Fruit fly (Drosophila melanogaster) whole organism, embryonic: ENCODE data around the gene VhaM9.7-b.
A peak's percentile ranks its signal among the peaks of the same experiment; 100 is the strongest.

Source experiments
- ATbp ChIP-seq: fragments of 200-800 bp; sonication (Bioruptor generic); optimal IDR thresholded peaks from 2 replicates; lab custom pipeline; 2017; ENCODE audit warnings: missing biosample characterization, mild to moderate bottlenecking, missing genetic modification characterization, missing genetic modification reagents
- CG11696 ChIP-seq: fragments of 200-800 bp; sonication (Bioruptor generic); IDR thresholded peaks from 2 replicates; pipeline ENCODE4 v1.3.6; 2022; ENCODE audit warnings: missing biosample characterization, missing genetic modification characterization
- CG12299 ChIP-seq: fragments of 200-800 bp; sonication (Bioruptor generic); optimal IDR thresholded peaks from 2 replicates; lab custom pipeline; 2018; ENCODE audit warnings: missing biosample characterization, mild to moderate bottlenecking, missing genetic modification characterization
- CG15479 ChIP-seq: fragments of 200-800 bp; sonication (Bioruptor generic); optimal IDR thresholded peaks from 3 replicates; lab custom pipeline; 2019; ENCODE audit warnings: missing biosample characterization, mild to moderate bottlenecking, missing genetic modification characterization, moderate library complexity
- CG15601 ChIP-seq: fragments of 200-800 bp; sonication (Bioruptor generic); optimal IDR thresholded peaks from 3 replicates; lab custom pipeline; 2019; ENCODE audit warnings: missing biosample characterization, mild to moderate bottlenecking, missing genetic modification characterization, moderate library complexity
- CG1647 ChIP-seq: fragments of 200-800 bp; sonication (Bioruptor generic); optimal IDR thresholded peaks from 3 replicates; lab custom pipeline; 2016; ENCODE audit warnings: missing biosample characterization, missing genetic modification characterization
- CG2120 ChIP-seq: fragments of 200-800 bp; sonication (Bioruptor generic); optimal IDR thresholded peaks from 3 replicates; lab custom pipeline; 2016; ENCODE audit warnings: missing biosample characterization, missing genetic modification characterization
- CG2202 ChIP-seq: fragments of 200-800 bp; sonication (Bioruptor generic); optimal IDR thresholded peaks from 2 replicates; lab custom pipeline; 2018; ENCODE audit warnings: missing biosample characterization, mild to moderate bottlenecking, missing genetic modification characterization
- CG2678 ChIP-seq: fragments of 200-800 bp; sonication (Bioruptor generic); optimal IDR thresholded peaks from 3 replicates; lab custom pipeline; 2019; ENCODE audit warnings: missing biosample characterization, mild to moderate bottlenecking, missing genetic modification characterization, moderate library complexity
- CG2712 ChIP-seq: fragments of 200-800 bp; optimal IDR thresholded peaks from 3 replicates; lab custom pipeline; 2019; ENCODE audit warnings: missing biosample characterization, mild to moderate bottlenecking, missing genetic modification characterization, moderate library complexity
- CG30403 ChIP-seq: fragments of 200-800 bp; sonication (Bioruptor generic); optimal IDR thresholded peaks from 3 replicates; lab custom pipeline; 2016; ENCODE audit warnings: missing biosample characterization, missing genetic modification characterization
- CG30431 ChIP-seq: fragments of 200-800 bp; sonication (Bioruptor generic); optimal IDR thresholded peaks from 2 replicates; lab custom pipeline; 2017; ENCODE audit warnings: missing biosample characterization, missing genetic modification characterization
- CG31441 ChIP-seq: fragments of 200-800 bp; sonication (Bioruptor generic); IDR thresholded peaks from 2 replicates; pipeline ENCODE4 v1.3.6; 2022; ENCODE audit warnings: missing biosample characterization, missing genetic modification characterization
- CG33557 ChIP-seq: fragments of 200-800 bp; sonication (Bioruptor generic); optimal IDR thresholded peaks from 2 replicates; lab custom pipeline; 2019; ENCODE audit warnings: missing biosample characterization, mild to moderate bottlenecking, missing genetic modification characterization, moderate library complexity
- CG34224 ChIP-seq: fragments of 200-800 bp; sonication (Bioruptor generic); IDR thresholded peaks from 3 replicates; pipeline ENCODE4 v1.3.6; 2022; ENCODE audit warnings: missing biosample characterization, missing genetic modification characterization; ENCODE audit not compliant: partially characterized antibody
- CG34422 ChIP-seq: fragments of 200-800 bp; sonication (Bioruptor generic); IDR thresholded peaks from 3 replicates; pipeline ENCODE4 v1.3.6; 2022; ENCODE audit warnings: missing biosample characterization, missing genetic modification characterization
- CG3995 ChIP-seq: fragments of 200-800 bp; sonication (Bioruptor generic); optimal IDR thresholded peaks from 3 replicates; lab custom pipeline; 2016; ENCODE audit warnings: missing biosample characterization, missing genetic modification characterization
- CG4282 ChIP-seq: fragments of 200-800 bp; sonication (Bioruptor generic); optimal IDR thresholded peaks from 2 replicates; lab custom pipeline; 2016; ENCODE audit warnings: missing biosample characterization, missing genetic modification characterization
- CG4707 ChIP-seq: fragments of 200-800 bp; sonication (Bioruptor generic); optimal IDR thresholded peaks from 2 replicates; lab custom pipeline; 2018; ENCODE audit warnings: missing biosample characterization, mild to moderate bottlenecking, missing genetic modification characterization, moderate library complexity
- CG8281 ChIP-seq: fragments of 200-800 bp; sonication (Bioruptor generic); optimal IDR thresholded peaks from 2 replicates; lab custom pipeline; 2018; ENCODE audit warnings: missing biosample characterization, mild to moderate bottlenecking, missing genetic modification characterization, moderate library complexity
- CG8388 ChIP-seq: fragments of 200-800 bp; sonication (Bioruptor generic); optimal IDR thresholded peaks from 2 replicates; lab custom pipeline; 2019; ENCODE audit warnings: missing biosample characterization, mild to moderate bottlenecking, missing genetic modification characterization, moderate library complexity
- CG8478 ChIP-seq: fragments of >200 bp; optimal IDR thresholded peaks from 2 replicates; lab custom pipeline; 2018
- CG8924 ChIP-seq: fragments of 200-800 bp; optimal IDR thresholded peaks from 3 replicates; lab custom pipeline; 2019; ENCODE audit warnings: missing biosample characterization, mild to moderate bottlenecking, missing genetic modification characterization, moderate library complexity
- Chrac-16 ChIP-seq: fragments of 200-800 bp; sonication (Bioruptor generic); optimal IDR thresholded peaks from 3 replicates; lab custom pipeline; 2016; ENCODE audit warnings: missing biosample characterization, missing genetic modification characterization
- Doc3 ChIP-seq: fragments of 200-800 bp; sonication (Bioruptor generic); IDR thresholded peaks from 3 replicates; pipeline ENCODE4 v1.3.6; 2022; ENCODE audit warnings: missing biosample characterization, missing genetic modification characterization; ENCODE audit not compliant: partially characterized antibody
- Hr39 ChIP-seq: fragments of >200 bp; optimal IDR thresholded peaks from 2 replicates; lab custom pipeline; 2017
- Hsf ChIP-seq: fragments of 200-800 bp; sonication (Bioruptor generic); optimal IDR thresholded peaks from 3 replicates; lab custom pipeline; 2016; ENCODE audit warnings: missing biosample characterization, missing genetic modification characterization
- Kr ChIP-seq: fragments of 200-800 bp; sonication (Bioruptor generic); optimal IDR thresholded peaks from 2 replicates; lab custom pipeline; 2017; ENCODE audit warnings: missing biosample characterization, mild to moderate bottlenecking, missing genetic modification characterization
- Mad ChIP-seq: fragments of 200-800 bp; sonication (Bioruptor generic); optimal IDR thresholded peaks from 2 replicates; lab custom pipeline; 2016; ENCODE audit warnings: missing biosample characterization, missing genetic modification characterization
- Mrtf ChIP-seq: fragments of 200-800 bp; sonication (Bioruptor generic); IDR thresholded peaks from 3 replicates; pipeline ENCODE4 v1.3.6; 2022; ENCODE audit warnings: missing biosample characterization, missing genetic modification characterization
- Myb ChIP-seq: fragments of 200-800 bp; sonication (Bioruptor generic); optimal IDR thresholded peaks from 2 replicates; lab custom pipeline; 2016; ENCODE audit warnings: missing biosample characterization, missing genetic modification characterization
- NFAT ChIP-seq: fragments of 200-800 bp; sonication (Bioruptor generic); IDR thresholded peaks from 2 replicates; pipeline ENCODE4 v1.3.6; 2022; ENCODE audit warnings: missing biosample characterization, missing genetic modification characterization
- Nf-YC ChIP-seq: fragments of 200-800 bp; optimal IDR thresholded peaks from 3 replicates; lab custom pipeline; 2019; ENCODE audit warnings: missing biosample characterization, mild to moderate bottlenecking, missing genetic modification characterization, moderate library complexity
- Pdp1 ChIP-seq, 2 experiments: fragments of 200-800 bp; sonication (Bioruptor generic); optimal IDR thresholded peaks; 3 replicates each; lab custom pipeline; 2016; ENCODE audit warnings: missing biosample characterization in 2 of 2, missing genetic modification characterization in 2 of 2, mild to moderate bottlenecking in 1 of 2, moderate library complexity in 1 of 2
- Sin3A ChIP-seq: fragments of >200 bp; optimal IDR thresholded peaks from 2 replicates; lab custom pipeline; 2018
- Stat92E ChIP-seq, 3 experiments: fragments of >200 bp in 2 of 3; fragments of 200-800 bp in 1 of 3; sonication (Bioruptor generic) in 1 of 3; optimal IDR thresholded peaks; 2 replicates each; lab custom pipeline; 2017 to 2019; ENCODE audit warnings: missing biosample characterization in 3 of 3, missing genetic modification characterization in 3 of 3, mild to moderate bottlenecking in 1 of 3, moderate library complexity in 1 of 3
- ash1 ChIP-seq: fragments of 200-800 bp; sonication (Bioruptor generic); optimal IDR thresholded peaks from 2 replicates; lab custom pipeline; 2018; ENCODE audit warnings: missing biosample characterization, mild to moderate bottlenecking, missing genetic modification characterization
- dmrt11E ChIP-seq: fragments of 200-800 bp; sonication (Bioruptor generic); optimal IDR thresholded peaks from 3 replicates; lab custom pipeline; 2018; ENCODE audit warnings: missing biosample characterization, mild to moderate bottlenecking, missing genetic modification characterization, moderate library complexity
- exex ChIP-seq: fragments of 200-800 bp; sonication (Bioruptor generic); optimal IDR thresholded peaks from 4 replicates; lab custom pipeline; 2018; ENCODE audit warnings: missing biosample characterization, mild to moderate bottlenecking, missing genetic modification characterization, moderate library complexity
- fd64A ChIP-seq: fragments of 200-800 bp; sonication (Bioruptor generic); optimal IDR thresholded peaks from 3 replicates; lab custom pipeline; 2018; ENCODE audit warnings: missing biosample characterization, mild to moderate bottlenecking, missing genetic modification characterization
- kah ChIP-seq: fragments of 200-800 bp; sonication (Bioruptor generic); optimal IDR thresholded peaks from 2 replicates; lab custom pipeline; 2018; ENCODE audit warnings: missing biosample characterization, mild to moderate bottlenecking, missing genetic modification characterization
- kni ChIP-seq: fragments of 200-800 bp; sonication (Bioruptor generic); optimal IDR thresholded peaks from 3 replicates; lab custom pipeline; 2017; ENCODE audit warnings: mild to moderate bottlenecking, missing biosample characterization, missing genetic modification reagents, missing genetic modification characterization
- lilli ChIP-seq: fragments of 200-800 bp; sonication (Bioruptor generic); optimal IDR thresholded peaks from 3 replicates; lab custom pipeline; 2016; ENCODE audit warnings: missing biosample characterization, missing genetic modification characterization
- prd ChIP-seq, 3 experiments: fragments of >200 bp in 2 of 3; fragments of 200-800 bp in 1 of 3; sonication (Bioruptor generic) in 1 of 3; optimal IDR thresholded peaks in 2 of 3; IDR thresholded peaks in 1 of 3; 2 replicates in 2 of 3; 3 replicates in 1 of 3; pipeline versions ENCODE4 v1.3.6 to Lab custom; 2017 to 2022; ENCODE audit warnings: missing biosample characterization in 1 of 3, missing genetic modification characterization in 1 of 3
- sima ChIP-seq: fragments of 200-800 bp; sonication (Bioruptor generic); optimal IDR thresholded peaks from 2 replicates; lab custom pipeline; 2016; ENCODE audit warnings: missing biosample characterization, missing genetic modification characterization
- so ChIP-seq: fragments of 200-800 bp; sonication (Bioruptor generic); IDR thresholded peaks from 3 replicates; pipeline ENCODE4 v1.3.6; 2022; ENCODE audit warnings: missing biosample characterization, missing genetic modification characterization
- stwl ChIP-seq: fragments of 200-800 bp; sonication (Bioruptor generic); optimal IDR thresholded peaks from 3 replicates; lab custom pipeline; 2018; ENCODE audit warnings: missing biosample characterization, mild to moderate bottlenecking, missing genetic modification characterization, moderate library complexity
- tll ChIP-seq, 2 experiments: fragments of 200-800 bp in 1 of 2; fragments of >200 bp in 1 of 2; sonication (Bioruptor generic) in 1 of 2; optimal IDR thresholded peaks; 2 replicates each; lab custom pipeline; 2017 to 2019; ENCODE audit warnings: missing biosample characterization in 2 of 2, missing genetic modification characterization in 2 of 2, mild to moderate bottlenecking in 1 of 2, moderate library complexity in 1 of 2
- tup ChIP-seq: fragments of 200-800 bp; sonication (Bioruptor generic); optimal IDR thresholded peaks from 2 replicates; lab custom pipeline; 2016; ENCODE audit warnings: missing biosample characterization, mild to moderate bottlenecking, missing genetic modification characterization, moderate library complexity
- z ChIP-seq: fragments of 200-800 bp; sonication (Bioruptor generic); IDR thresholded peaks from 3 replicates; pipeline ENCODE4 v1.3.6; 2022; ENCODE audit warnings: missing biosample characterization, missing genetic modification characterization

VhaM9.7-b gene

DNA sequence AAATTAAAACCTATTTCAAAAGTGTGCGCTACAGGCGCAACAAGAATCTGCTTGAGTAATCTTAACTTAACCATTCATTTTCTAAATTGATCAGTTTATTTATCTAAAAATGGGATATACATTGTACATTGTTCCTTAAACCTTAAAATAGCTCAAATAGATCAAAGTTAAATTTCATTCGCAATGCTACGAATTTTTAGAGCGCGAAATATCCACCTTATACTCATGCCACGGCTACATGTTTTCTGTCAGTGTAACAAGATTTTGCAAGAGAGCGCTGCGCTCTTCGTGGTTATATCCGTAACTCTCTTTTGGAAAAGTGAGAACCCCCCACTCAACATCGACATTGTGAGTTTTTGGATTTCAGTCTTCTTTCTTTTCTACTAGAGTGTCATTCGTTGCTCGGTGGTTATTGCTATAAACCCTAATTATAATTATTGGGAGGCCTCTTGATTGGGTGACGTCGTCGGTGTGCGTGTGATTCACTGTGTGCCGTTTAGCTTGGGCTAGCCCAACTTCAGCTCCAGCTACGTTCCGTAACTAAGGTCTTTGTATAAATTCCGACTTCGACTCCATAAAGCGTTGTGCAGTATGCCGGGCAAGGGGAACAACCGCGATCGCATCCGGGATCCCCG is 30.1 kb upstream of the VhaM9.7-b start (continued):
- no peak for TF ChIP-seq prd (optimal IDR thresholded peaks at IDR 0.05; lab: Kevin White, UChicago)
- TF ChIP-seq prd (GFP tag; IDR thresholded peaks at IDR 0.05; lab: Robert Waterston, UW) = peak; percentile 53; the same call in 2 of the 3 replicates
- TF ChIP-seq tll (GFP tag; optimal IDR thresholded peaks at IDR 0.05; lab: Kevin White, UChicago) = no peak
- TF ChIP-seq CG33557 (GFP tag; lab: Kevin White, UChicago) = no peak
- no peak for TF ChIP-seq kah
- TF ChIP-seq Chrac-16 (GFP tag; lab: Kevin White, UChicago) = peak; percentile 14
- TF ChIP-seq CG15601 (tag; lab: Kevin White, UChicago) = no peak
- no peak for TF ChIP-seq Nf-YC (tag; lab: Kevin White, UChicago)
- TF ChIP-seq CG8478 (lab: Kevin White, UChicago) = no peak
- TF ChIP-seq kni (GFP tag; lab: Kevin White, UChicago) = no peak
- no peak for TF ChIP-seq Myb (GFP tag; lab: Kevin White, UChicago)
- no peak for TF ChIP-seq CG4282 (GFP tag; lab: Kevin White, UChicago)
- no peak for TF ChIP-seq Sin3A (lab: Kevin White, UChicago)
- no peak for TF ChIP-seq Kr (GFP tag; lab: Kevin White, UChicago)
- TF ChIP-seq NFAT (GFP tag; lab: Robert Waterston, UW) = no peak
- peak; percentile 25 for TF ChIP-seq ATbp
- TF ChIP-seq CG31441 = no peak; the same call in 1 of the 2 replicates
- TF ChIP-seq exex = peak; percentile 82
- no peak for TF ChIP-seq ash1
- no peak for TF ChIP-seq fd64A (GFP tag; lab: Kevin White, UChicago)
- TF ChIP-seq Hsf (GFP tag; lab: Kevin White, UChicago) = peak; percentile 50
- no peak for TF ChIP-seq CG4707 (GFP tag; lab: Kevin White, UChicago)
- TF ChIP-seq CG2678 = peak; percentile 50
- peak; percentile 48 for TF ChIP-seq lilli (GFP tag; lab: Kevin White, UChicago)
- TF ChIP-seq sima (GFP tag; lab: Kevin White, UChicago) = no peak
- no peak for TF ChIP-seq Stat92E (GFP tag; optimal IDR thresholded peaks at IDR 0.05; lab: Kevin White, UChicago)
- TF ChIP-seq CG8281 = no peak
- no peak for TF ChIP-seq z (GFP tag; lab: Robert Waterston, UW)
- no peak for TF ChIP-seq CG2202
- no peak for TF ChIP-seq CG8924 (tag; lab: Kevin White, UChicago)
- TF ChIP-seq Mad (GFP tag; lab: Kevin White, UChicago) = no peak
- peak; percentile 38 for TF ChIP-seq dmrt11E
- no peak for TF ChIP-seq tup (GFP tag; lab: Kevin White, UChicago)
- TF ChIP-seq CG34224 (GFP tag; lab: Robert Waterston, UW) = no peak
- no peak for TF ChIP-seq CG34422 (GFP tag; lab: Robert Waterston, UW)
- peak; percentile 51 for TF ChIP-seq CG2712 (tag; lab: Kevin White, UChicago)
- TF ChIP-seq CG8388 (GFP tag; lab: Kevin White, UChicago) = peak; percentile 46
- TF ChIP-seq Mrtf (GFP tag; lab: Robert Waterston, UW) = no peak
- TF ChIP-seq CG3995 (GFP tag; lab: Kevin White, UChicago) = no peak
- no peak for TF ChIP-seq stwl (tag; lab: Kevin White, UChicago)
- no peak for TF ChIP-seq CG12299 (tag; lab: Kevin White, UChicago)
- no peak for TF ChIP-seq Doc3 (GFP tag; lab: Robert Waterston, UW)
- TF ChIP-seq CG2120 = peak; percentile 73
- no peak for TF ChIP-seq Hr39 (lab: Kevin White, UChicago)
- peak; percentile 39; the same call in 1 of the 3 replicates for TF ChIP-seq so (GFP tag; lab: Robert Waterston, UW)
- no peak for TF ChIP-seq CG1647 (GFP tag; lab: Kevin White, UChicago)
- TF ChIP-seq CG30403 (GFP tag; lab: Kevin White, UChicago) = peak; percentile 55
- no peak for TF ChIP-seq CG11696 (GFP tag; lab: Robert Waterston, UW)
- no peak for TF ChIP-seq CG15479 (GFP tag; lab: Kevin White, UChicago)
- TF ChIP-seq Pdp1 (GFP tag; optimal IDR thresholded peaks at IDR 0.05; lab: Kevin White, UChicago) = peak; percentile 10 to 36
- no peak for TF ChIP-seq CG30431 (GFP tag; lab: Kevin White, UChicago)
